Fruit fly (Drosophila melanogaster) whole organism: ENCODE results near the gene CG5359.

ENCODE experiments used
- CG8478 ChIP-seq: fragments of >200 bp; optimal IDR thresholded peaks from 2 replicates; lab custom pipeline; 2018; ENCODE audit warnings: inconsistent platforms
- Dll ChIP-seq: fragments of >200 bp; optimal IDR thresholded peaks from 2 replicates; lab custom pipeline; 2017
- pan ChIP-seq: fragments of >200 bp; optimal IDR thresholded peaks from 2 replicates; lab custom pipeline; 2017
- psq ChIP-seq: fragments of >200 bp; optimal IDR thresholded peaks from 2 replicates; lab custom pipeline; 2017
- usp ChIP-seq: fragments of >200 bp; optimal IDR thresholded peaks from 2 replicates; lab custom pipeline; 2017; ENCODE audit warnings: missing biosample characterization, missing genetic modification characterization, mixed read lengths

dm6 chr3R:10048035-10048774 lies 47.1 kb upstream of the CG5359 start:
- TF ChIP-seq pan (no peak), CG8478 (no peak), Dll (lab: Kevin White, UChicago) (no peak), usp (GFP tag; lab: Kevin White, UChicago) (no peak), psq (lab: Kevin White, UChicago) (no peak)
